Worm (Caenorhabditis elegans) whole organism, L2 larva: ENCODE measurements around the gene fbxb-2.

Source experiments
- C34F6.9 ChIP-seq: fragments of 150-350 bp; optimal IDR thresholded peaks from 2 replicates; lab custom pipeline; 2014; ENCODE audit warnings: missing biosample characterization, missing genetic modification characterization
- F13H6.1 ChIP-seq: sonication (generic microtip); optimal IDR thresholded peaks from 2 replicates; lab custom pipeline; 2016; ENCODE audit warnings: missing genetic modification characterization, missing compliant biosample characterization
- R02D3.7 ChIP-seq: fragments of 150-350 bp; optimal IDR thresholded peaks from 2 replicates; lab custom pipeline; 2014; ENCODE audit warnings: missing biosample characterization, missing genetic modification characterization
- Y55F3AM.14 ChIP-seq: fragments of 200-800 bp; sonication (Bioruptor generic); optimal IDR thresholded peaks from 2 replicates; lab custom pipeline; 2018; ENCODE audit warnings: mild to moderate bottlenecking, missing genetic modification characterization, missing compliant biosample characterization
- ZK546.5 ChIP-seq: sonication (generic microtip); optimal IDR thresholded peaks from 2 replicates; lab custom pipeline; 2017; ENCODE audit warnings: missing biosample characterization, missing genetic modification characterization
- alr-1 ChIP-seq: fragments of 150-350 bp; optimal IDR thresholded peaks from 2 replicates; lab custom pipeline; 2014; ENCODE audit warnings: missing biosample characterization, missing genetic modification characterization
- aly-2 ChIP-seq: fragments of 150-350 bp; optimal IDR thresholded peaks from 2 replicates; lab custom pipeline; 2014; ENCODE audit warnings: missing biosample characterization, missing genetic modification characterization
- ama-1 ChIP-seq: fragments of 150-350 bp; optimal IDR thresholded peaks from 2 replicates; lab custom pipeline; 2018; ENCODE audit warnings: inconsistent platforms
- blmp-1 ChIP-seq: sonication (generic microtip); optimal IDR thresholded peaks from 2 replicates; lab custom pipeline; 2017; ENCODE audit warnings: missing genetic modification characterization, mild to moderate bottlenecking, missing compliant biosample characterization, antibody characterized with exemption, moderate library complexity; ENCODE audit not compliant: insufficient read depth
- ceh-16 ChIP-seq: fragments of 150-350 bp; optimal IDR thresholded peaks from 2 replicates; lab custom pipeline; 2014; ENCODE audit warnings: missing biosample characterization, missing genetic modification characterization
- ceh-82 ChIP-seq: fragments of 150-350 bp; optimal IDR thresholded peaks from 2 replicates; lab custom pipeline; 2014; ENCODE audit warnings: missing biosample characterization, missing genetic modification characterization
- crh-2 ChIP-seq: sonication (generic microtip); optimal IDR thresholded peaks from 2 replicates; lab custom pipeline; 2017; ENCODE audit warnings: missing biosample characterization, missing genetic modification characterization
- dmd-4 ChIP-seq: sonication (generic microtip); optimal IDR thresholded peaks from 2 replicates; lab custom pipeline; 2017; ENCODE audit warnings: missing biosample characterization, missing genetic modification characterization
- egl-27 ChIP-seq: sonication (generic microtip); optimal IDR thresholded peaks from 3 replicates; lab custom pipeline; 2017; ENCODE audit warnings: missing biosample characterization, missing genetic modification reagents, missing genetic modification characterization
- elt-1 ChIP-seq: fragments of 150-350 bp; optimal IDR thresholded peaks from 2 replicates; lab custom pipeline; 2014; ENCODE audit warnings: missing biosample characterization, missing genetic modification characterization
- elt-3 ChIP-seq: sonication (generic microtip); optimal IDR thresholded peaks from 2 replicates; lab custom pipeline; 2017; ENCODE audit warnings: missing biosample characterization, missing genetic modification characterization
- fos-1 ChIP-seq: fragments of 150-350 bp; optimal IDR thresholded peaks from 2 replicates; lab custom pipeline; 2014; ENCODE audit warnings: missing biosample characterization, missing genetic modification characterization
- gmeb-1 ChIP-seq: fragments of 150-350 bp; optimal IDR thresholded peaks from 2 replicates; lab custom pipeline; 2014; ENCODE audit warnings: missing biosample characterization, missing genetic modification characterization
- lin-11 ChIP-seq: fragments of 150-350 bp; sonication (generic microtip); optimal IDR thresholded peaks from 2 replicates; lab custom pipeline; 2014; ENCODE audit warnings: missing biosample characterization, missing genetic modification characterization, inconsistent platforms, mixed read lengths
- lin-13 ChIP-seq: fragments of 150-350 bp; optimal IDR thresholded peaks from 2 replicates; lab custom pipeline; 2014; ENCODE audit warnings: missing biosample characterization, missing genetic modification reagents, missing genetic modification characterization
- lin-39 ChIP-seq: fragments of 150-350 bp; optimal IDR thresholded peaks from 2 replicates; lab custom pipeline; 2014; ENCODE audit warnings: missing biosample characterization, missing genetic modification reagents, missing genetic modification characterization
- mab-5 ChIP-seq: fragments of 150-350 bp; optimal IDR thresholded peaks from 2 replicates; lab custom pipeline; 2014; ENCODE audit warnings: missing biosample characterization, missing genetic modification characterization
- mbf-1 ChIP-seq: sonication (generic microtip); optimal IDR thresholded peaks from 2 replicates; lab custom pipeline; 2017; ENCODE audit warnings: missing biosample characterization, missing genetic modification characterization
- mdl-1 ChIP-seq, 2 experiments: fragments of 150-350 bp in 1 of 2; sonication (generic microtip) in 1 of 2; optimal IDR thresholded peaks; 2 replicates each; lab custom pipeline; 2017; ENCODE audit warnings: missing biosample characterization in 2 of 2, missing genetic modification characterization in 2 of 2
- nhr-10 ChIP-seq: sonication (generic microtip); optimal IDR thresholded peaks from 2 replicates; lab custom pipeline; 2017; ENCODE audit warnings: missing biosample characterization, missing genetic modification characterization
- nhr-11 ChIP-seq: fragments of 150-350 bp; optimal IDR thresholded peaks from 2 replicates; lab custom pipeline; 2014; ENCODE audit warnings: missing biosample characterization, missing genetic modification characterization
- nhr-12 ChIP-seq: fragments of 150-350 bp; optimal IDR thresholded peaks from 2 replicates; lab custom pipeline; 2014; ENCODE audit warnings: missing biosample characterization, missing genetic modification characterization
- nhr-129 ChIP-seq: fragments of 150-350 bp; optimal IDR thresholded peaks from 2 replicates; lab custom pipeline; 2014; ENCODE audit warnings: missing biosample characterization, missing genetic modification characterization
- nhr-21 ChIP-seq: fragments of 150-350 bp; optimal IDR thresholded peaks from 2 replicates; lab custom pipeline; 2014; ENCODE audit warnings: missing biosample characterization, missing genetic modification characterization
- nhr-23 ChIP-seq: fragments of 150-350 bp; optimal IDR thresholded peaks from 2 replicates; lab custom pipeline; 2014; ENCODE audit warnings: missing biosample characterization, missing genetic modification reagents, missing genetic modification characterization
- nhr-237 ChIP-seq: fragments of 150-350 bp; optimal IDR thresholded peaks from 2 replicates; lab custom pipeline; 2014; ENCODE audit warnings: missing biosample characterization, missing genetic modification characterization
- nhr-25 ChIP-seq: fragments of 150-350 bp; sonication (generic microtip); optimal IDR thresholded peaks from 3 replicates; lab custom pipeline; 2014; ENCODE audit warnings: missing biosample characterization, missing genetic modification characterization
- nhr-6 ChIP-seq: fragments of 150-350 bp; optimal IDR thresholded peaks from 2 replicates; lab custom pipeline; 2014; ENCODE audit warnings: missing biosample characterization, missing genetic modification characterization
- nhr-77 ChIP-seq: fragments of 150-350 bp; optimal IDR thresholded peaks from 2 replicates; lab custom pipeline; 2014; ENCODE audit warnings: missing biosample characterization, missing genetic modification characterization
- peb-1 ChIP-seq: fragments of 150-350 bp; optimal IDR thresholded peaks from 2 replicates; lab custom pipeline; 2014; ENCODE audit warnings: missing biosample characterization, missing genetic modification characterization
- sem-4 ChIP-seq: fragments of 150-350 bp; optimal IDR thresholded peaks from 2 replicates; lab custom pipeline; 2014; ENCODE audit warnings: missing biosample characterization, missing genetic modification reagents, missing genetic modification characterization
- skn-1 ChIP-seq: sonication (generic microtip); optimal IDR thresholded peaks from 2 replicates; lab custom pipeline; 2017; ENCODE audit warnings: missing biosample characterization, missing genetic modification characterization
- sma-3 ChIP-seq: sonication (generic microtip); optimal IDR thresholded peaks from 2 replicates; lab custom pipeline; 2016; ENCODE audit warnings: missing genetic modification reagents, missing genetic modification characterization, missing compliant biosample characterization
- sma-9 ChIP-seq, 2 experiments: fragments of 150-350 bp in 1 of 2; sonication (generic microtip) in 1 of 2; optimal IDR thresholded peaks; 2 replicates each; lab custom pipeline; 2014 to 2016; ENCODE audit warnings: missing genetic modification characterization in 2 of 2, mild to moderate bottlenecking in 1 of 2, missing biosample characterization in 1 of 2, missing compliant biosample characterization in 1 of 2, missing genetic modification reagents in 1 of 2, moderate library complexity in 1 of 2
- snpc-4 ChIP-seq: fragments of 150-350 bp; optimal IDR thresholded peaks from 2 replicates; lab custom pipeline; 2014; ENCODE audit warnings: missing biosample characterization, missing genetic modification characterization
- unc-39 ChIP-seq: fragments of 150-350 bp; optimal IDR thresholded peaks from 2 replicates; lab custom pipeline; 2014; ENCODE audit warnings: missing biosample characterization, missing genetic modification characterization
- unc-55 ChIP-seq: fragments of 150-350 bp; sonication (generic microtip); optimal IDR thresholded peaks from 3 replicates; lab custom pipeline; 2014; ENCODE audit warnings: missing biosample characterization, missing genetic modification reagents, missing genetic modification characterization
- zag-1 ChIP-seq: fragments of 150-350 bp; optimal IDR thresholded peaks from 2 replicates; lab custom pipeline; 2014; ENCODE audit warnings: missing biosample characterization, missing genetic modification characterization
- ztf-1 ChIP-seq: fragments of 200-800 bp; sonication (Bioruptor generic); conservative IDR thresholded peaks from 2 replicates; pipeline ENCODE4 v1.3.6; 2022; ENCODE audit warnings: missing genetic modification characterization, missing compliant biosample characterization
- ztf-11 ChIP-seq: sonication (generic microtip); optimal IDR thresholded peaks from 2 replicates; lab custom pipeline; 2017; ENCODE audit warnings: missing biosample characterization, missing genetic modification characterization
- ztf-4 ChIP-seq: fragments of 150-350 bp; optimal IDR thresholded peaks from 2 replicates; lab custom pipeline; 2014; ENCODE audit warnings: missing biosample characterization, missing genetic modification characterization

fbxb-2 gene

DNA sequence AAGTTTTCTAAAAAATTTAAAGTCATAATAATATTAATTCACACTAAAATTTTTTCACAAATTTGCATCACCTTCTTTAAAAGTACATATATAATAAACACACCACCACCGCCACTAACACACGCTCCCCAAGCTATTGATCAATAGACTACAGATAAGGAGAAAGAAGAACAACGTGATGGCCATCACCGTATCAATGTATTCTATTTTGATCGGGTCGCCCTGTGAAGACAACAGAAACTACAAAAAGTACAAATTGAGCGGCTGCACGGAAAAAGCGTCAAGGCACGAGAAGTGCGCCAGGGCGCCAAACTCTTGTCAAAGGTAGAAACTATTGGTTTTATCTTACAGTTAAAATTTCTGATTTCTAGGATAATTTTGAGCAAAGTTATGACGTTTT, 24.8 kb downstream of the fbxb-2 start:
- no peak for TF ChIP-seq nhr-12
- no peak for TF ChIP-seq blmp-1 (tag; lab: Kevin White, UChicago)
- no peak for TF ChIP-seq unc-39 (tag; lab: Kevin White, UChicago)
- TF ChIP-seq unc-55 (GFP tag; lab: Kevin White, UChicago), result no peak
- TF ChIP-seq sma-9 (GFP tag; optimal IDR thresholded peaks at IDR 0.05; lab: Kevin White, UChicago), result peak; percentile 72
- no peak for TF ChIP-seq sma-9 (tag; optimal IDR thresholded peaks at IDR 0.05; lab: Kevin White, UChicago)
- TF ChIP-seq R02D3.7, result no peak
- TF ChIP-seq zag-1 (tag; lab: Kevin White, UChicago), result no peak
- TF ChIP-seq ceh-82 (tag; lab: Kevin White, UChicago), result no peak
- TF ChIP-seq Y55F3AM.14, result no peak
- no peak for TF ChIP-seq skn-1
- TF ChIP-seq nhr-237 (tag; lab: Kevin White, UChicago), result no peak
- TF ChIP-seq ama-1, result no peak
- no peak for TF ChIP-seq nhr-77 (tag; lab: Kevin White, UChicago)
- no peak for TF ChIP-seq nhr-6 (tag; lab: Kevin White, UChicago)
- TF ChIP-seq dmd-4 (tag; lab: Kevin White, UChicago), result no peak
- no peak for TF ChIP-seq lin-11 (tag; lab: Kevin White, UChicago)
- no peak for TF ChIP-seq nhr-11
- peak; percentile 35 for TF ChIP-seq sma-3 (GFP tag; lab: Kevin White, UChicago)
- TF ChIP-seq nhr-129 (tag; lab: Kevin White, UChicago), result peak; percentile 4
- no peak for TF ChIP-seq nhr-10 (tag; lab: Kevin White, UChicago)
- TF ChIP-seq sem-4 (tag; lab: Kevin White, UChicago), result no peak
- no peak for TF ChIP-seq C34F6.9 (tag; lab: Kevin White, UChicago)
- TF ChIP-seq ceh-16, result no peak
- TF ChIP-seq fos-1 (tag; lab: Kevin White, UChicago), result peak; percentile 67
- no peak for TF ChIP-seq elt-1 (tag; lab: Kevin White, UChicago)
- TF ChIP-seq nhr-23, result no peak
- no peak for TF ChIP-seq ztf-4 (tag; lab: Kevin White, UChicago)
- TF ChIP-seq elt-3 (tag; lab: Kevin White, UChicago), result no peak
- no peak for TF ChIP-seq aly-2 (tag; lab: Kevin White, UChicago)
- TF ChIP-seq crh-2 (tag; lab: Kevin White, UChicago), result peak; percentile 71
- TF ChIP-seq egl-27, result no peak
- TF ChIP-seq nhr-25 (tag; lab: Kevin White, UChicago), result peak; percentile 21
- TF ChIP-seq mab-5 (tag; lab: Kevin White, UChicago), result no peak
- TF ChIP-seq lin-39, result no peak
- TF ChIP-seq mdl-1 (tag; optimal IDR thresholded peaks at IDR 0.05; lab: Kevin White, UChicago), result no peak
- no peak for TF ChIP-seq mbf-1 (tag; lab: Kevin White, UChicago)
- no peak for TF ChIP-seq snpc-4 (tag; lab: Kevin White, UChicago)
- TF ChIP-seq peb-1 (tag; lab: Kevin White, UChicago), result no peak
- TF ChIP-seq F13H6.1 (tag; lab: Kevin White, UChicago), result peak; percentile 17
- no peak for TF ChIP-seq alr-1 (tag; lab: Kevin White, UChicago)
- peak; percentile 6 for TF ChIP-seq gmeb-1
- TF ChIP-seq lin-13 (GFP tag; lab: Kevin White, UChicago), result peak; percentile 22
- peak; percentile 38 for TF ChIP-seq nhr-21 (tag; lab: Kevin White, UChicago)

DNA sequence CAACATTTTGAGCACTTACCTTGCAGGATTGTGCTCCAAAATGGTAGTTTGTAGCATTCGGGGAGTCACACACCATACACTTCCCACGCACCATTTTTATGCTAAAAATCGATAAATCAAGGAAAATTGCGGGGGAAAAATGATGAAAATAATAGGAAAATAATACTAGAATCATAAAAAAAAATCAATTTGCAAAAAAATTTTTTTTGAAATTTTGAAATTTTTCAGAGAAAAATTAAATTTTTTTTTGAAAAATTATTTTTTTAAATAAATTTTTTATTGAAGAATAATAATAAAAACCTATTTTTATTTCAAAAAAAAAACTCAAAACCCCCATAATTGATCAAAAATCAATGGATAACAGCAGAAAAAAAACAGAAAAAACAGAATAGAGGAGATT, 25.3 kb downstream of the fbxb-2 start, which contains the start of gene nhr-79:
Gene nhr-79 (minus strand): TSS at position 101 of the 400 bp plus-strand sequence.
- TF ChIP-seq ZK546.5 (no peak), ceh-16 (no peak), ztf-1 (GFP tag; lab: Robert Waterston, UW) (no peak), nhr-237 (tag; lab: Kevin White, UChicago) (no peak), mbf-1 (tag; lab: Kevin White, UChicago) (no peak), C34F6.9 (tag; lab: Kevin White, UChicago) (no peak), lin-13 (GFP tag; lab: Kevin White, UChicago) (no peak), unc-39 (tag; lab: Kevin White, UChicago) (no peak), lin-39 (no peak), nhr-25 (tag; lab: Kevin White, UChicago) (no peak), mdl-1 (tag; optimal IDR thresholded peaks at IDR 0.05; lab: Kevin White, UChicago) (no peak), ztf-11 (no peak), ama-1 (no peak), sma-9 (GFP tag; optimal IDR thresholded peaks at IDR 0.05; lab: Kevin White, UChicago) (no peak), sma-9 (tag; optimal IDR thresholded peaks at IDR 0.05; lab: Kevin White, UChicago) (no peak), fos-1 (tag; lab: Kevin White, UChicago) (no peak), skn-1 (no peak), dmd-4 (tag; lab: Kevin White, UChicago) (no peak), crh-2 (tag; lab: Kevin White, UChicago) (no peak), F13H6.1 (tag; lab: Kevin White, UChicago) (no peak)
